Worm (Caenorhabditis elegans) whole organism, mixed stage, embryonic: ENCODE measurements around the gene Y36E3A.2.

Source experiments
- M03D4.4 ChIP-seq: sonication (generic microtip); optimal IDR thresholded peaks from 2 replicates; lab custom pipeline; 2017; ENCODE audit warnings: mild to moderate bottlenecking, missing genetic modification characterization, missing compliant biosample characterization
- bed-3 ChIP-seq: fragments of 200-800 bp; sonication (Bioruptor generic); optimal IDR thresholded peaks from 3 replicates; lab custom pipeline; 2018; ENCODE audit warnings: mild to moderate bottlenecking, missing genetic modification characterization, moderate library complexity, missing compliant biosample characterization
- blmp-1 ChIP-seq: fragments of 150-350 bp; optimal IDR thresholded peaks from 2 replicates; lab custom pipeline; 2014; ENCODE audit warnings: missing biosample characterization, missing genetic modification characterization
- ceh-83 ChIP-seq: fragments of 200-800 bp; sonication (Bioruptor generic); optimal IDR thresholded peaks from 2 replicates; lab custom pipeline; 2018; ENCODE audit warnings: mild to moderate bottlenecking, missing genetic modification characterization, missing compliant biosample characterization
- ces-1 ChIP-seq: fragments of 150-350 bp; optimal IDR thresholded peaks from 2 replicates; lab custom pipeline; 2014; ENCODE audit warnings: missing biosample characterization, missing genetic modification reagents, missing genetic modification characterization
- cnd-1 ChIP-seq: fragments of 200-800 bp; sonication (Bioruptor generic); optimal IDR thresholded peaks from 2 replicates; lab custom pipeline; 2018; ENCODE audit warnings: mild to moderate bottlenecking, missing genetic modification characterization, missing compliant biosample characterization
- drap-1 ChIP-seq: fragments of 200-800 bp; sonication (Bioruptor generic); optimal IDR thresholded peaks from 3 replicates; lab custom pipeline; 2018; ENCODE audit warnings: mild to moderate bottlenecking, missing genetic modification characterization, missing compliant biosample characterization
- flh-1 ChIP-seq: fragments of 200-800 bp; sonication (Bioruptor generic); optimal IDR thresholded peaks from 2 replicates; lab custom pipeline; 2018; ENCODE audit warnings: mild to moderate bottlenecking, missing genetic modification characterization, moderate library complexity, missing compliant biosample characterization
- hlh-1 ChIP-seq: fragments of 150-350 bp; optimal IDR thresholded peaks from 2 replicates; lab custom pipeline; 2014; ENCODE audit warnings: missing biosample characterization, missing genetic modification reagents, missing genetic modification characterization
- lin-13 ChIP-seq: fragments of 150-350 bp; optimal IDR thresholded peaks from 2 replicates; lab custom pipeline; 2014; ENCODE audit warnings: missing biosample characterization, missing genetic modification characterization
- mep-1 ChIP-seq: fragments of 150-350 bp; optimal IDR thresholded peaks from 2 replicates; lab custom pipeline; 2017; ENCODE audit warnings: missing biosample characterization, missing genetic modification reagents, missing genetic modification characterization, inconsistent platforms
- nhr-12 ChIP-seq: fragments of 150-350 bp; optimal IDR thresholded peaks from 2 replicates; lab custom pipeline; 2014; ENCODE audit warnings: missing biosample characterization, missing genetic modification characterization
- nhr-2 ChIP-seq: fragments of 150-350 bp; optimal IDR thresholded peaks from 2 replicates; lab custom pipeline; 2014; ENCODE audit warnings: missing biosample characterization, missing genetic modification characterization
- nhr-28 ChIP-seq: fragments of 150-350 bp; optimal IDR thresholded peaks from 2 replicates; lab custom pipeline; 2014; ENCODE audit warnings: missing biosample characterization, missing genetic modification characterization
- sem-2 ChIP-seq: fragments of 200-800 bp; sonication (Bioruptor generic); optimal IDR thresholded peaks from 2 replicates; lab custom pipeline; 2018; ENCODE audit warnings: mild to moderate bottlenecking, missing genetic modification characterization, missing compliant biosample characterization
- snpc-4 ChIP-seq: fragments of 150-350 bp; optimal IDR thresholded peaks from 2 replicates; lab custom pipeline; 2014; ENCODE audit warnings: missing biosample characterization, missing genetic modification characterization
- tbx-8 ChIP-seq: fragments of 200-800 bp; sonication (Bioruptor generic); optimal IDR thresholded peaks from 2 replicates; lab custom pipeline; 2018; ENCODE audit warnings: mild to moderate bottlenecking, missing genetic modification characterization, moderate library complexity, missing compliant biosample characterization
- unc-120 ChIP-seq: sonication (generic microtip); optimal IDR thresholded peaks from 2 replicates; lab custom pipeline; 2017; ENCODE audit warnings: missing genetic modification characterization, missing compliant biosample characterization; ENCODE audit not compliant: poor library complexity, severe bottlenecking
- unc-39 ChIP-seq: fragments of 150-350 bp; optimal IDR thresholded peaks from 2 replicates; lab custom pipeline; 2014; ENCODE audit warnings: missing biosample characterization, missing genetic modification characterization
- zip-8 ChIP-seq: fragments of 150-350 bp; optimal IDR thresholded peaks from 2 replicates; lab custom pipeline; 2014; ENCODE audit warnings: missing biosample characterization, missing genetic modification characterization
- ztf-11 ChIP-seq: fragments of 150-350 bp; optimal IDR thresholded peaks from 2 replicates; lab custom pipeline; 2014; ENCODE audit warnings: missing biosample characterization, missing genetic modification characterization

Gene Y36E3A.2

ce11 chrV:15466017-15466416 lies 40.2 kb downstream of the Y36E3A.2 start:
- peak; percentile 4 for TF ChIP-seq drap-1
- no peak for TF ChIP-seq snpc-4 (tag; lab: Kevin White, UChicago)

- TF ChIP-seq blmp-1 (tag; lab: Kevin White, UChicago) (no peak), bed-3 (GFP tag; lab: Kevin White, UChicago) (no peak), ceh-83 (GFP tag; lab: Kevin White, UChicago) (no peak), ztf-11 (no peak), nhr-12 (tag; lab: Kevin White, UChicago) (no peak), tbx-8 (no peak), ces-1 (GFP tag; lab: Kevin White, UChicago) (no peak), nhr-2 (tag; lab: Kevin White, UChicago) (no peak), lin-13 (no peak), snpc-4 (tag; lab: Kevin White, UChicago) (no peak), zip-8 (tag; lab: Kevin White, UChicago) (no peak), cnd-1 (tag; lab: Kevin White, UChicago) (no peak), mep-1 (no peak), hlh-1 (no peak), unc-120 (no peak), nhr-28 (tag; lab: Kevin White, UChicago) (no peak), unc-39 (no peak), sem-2 (no peak)
These were observed 40.9 kb downstream of the Y36E3A.2 start for ce11 chrV:15466719-15467118.

- no peak for TF ChIP-seq M03D4.4 (tag; lab: Kevin White, UChicago)
- no peak for TF ChIP-seq snpc-4 (tag; lab: Kevin White, UChicago)
- no peak for TF ChIP-seq flh-1
- no peak for TF ChIP-seq mep-1
- no peak for TF ChIP-seq blmp-1 (tag; lab: Kevin White, UChicago)
- no peak for TF ChIP-seq sem-2
- TF ChIP-seq, all 35 proteins: peak for 0
These were observed 45.2 kb downstream of the Y36E3A.2 start, which contains the start of gene dpf-1 for ce11 chrV:15471029-15471428. Gene dpf-1, plus strand, starts transcription at chrV:15471329.
